Worm (Caenorhabditis elegans) whole organism, dauer: ENCODE results near the gene cyp-25A1.
A peak's percentile ranks its signal among the peaks of the same experiment; 100 is the strongest.
"Not testable (repeated sequence)": the region's sequence is repeated elsewhere in the genome, so short reads cannot be mapped to it uniquely, and the experiment has no call there.

Source experiments
- unc-62 ChIP-seq: sonication (generic microtip); optimal IDR thresholded peaks from 2 replicates; lab custom pipeline; 2017; ENCODE audit warnings: missing biosample characterization, missing genetic modification reagents, missing genetic modification characterization

Gene cyp-25A1

DNA sequence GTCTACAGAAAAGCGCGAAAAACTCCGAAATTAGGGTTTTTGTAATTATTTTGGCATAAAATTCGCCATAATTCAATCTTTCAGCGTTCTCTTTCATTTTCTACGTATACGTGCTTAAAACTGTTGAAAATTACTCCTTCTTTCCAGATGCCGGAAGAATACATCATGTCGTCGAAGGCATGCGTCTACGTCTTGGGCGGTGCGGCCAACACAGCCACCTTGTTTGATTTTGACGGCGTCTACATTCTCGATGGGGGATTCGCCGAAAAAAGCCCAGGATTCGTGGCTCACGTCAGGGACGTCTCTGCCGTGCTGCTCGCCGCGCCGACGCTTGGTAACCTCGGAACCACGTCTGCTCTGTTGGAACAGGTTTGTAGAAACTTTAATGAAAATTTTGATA is 12.4 kb downstream of the cyp-25A1 start, which contains the start of gene maph-1.3:
maph-1.3 (plus strand) TSS at position 148 of the 400 bp plus-strand sequence.
- TF ChIP-seq unc-62 (GFP tag; lab: Kevin White, UChicago) = not testable (repeated sequence)

DNA sequence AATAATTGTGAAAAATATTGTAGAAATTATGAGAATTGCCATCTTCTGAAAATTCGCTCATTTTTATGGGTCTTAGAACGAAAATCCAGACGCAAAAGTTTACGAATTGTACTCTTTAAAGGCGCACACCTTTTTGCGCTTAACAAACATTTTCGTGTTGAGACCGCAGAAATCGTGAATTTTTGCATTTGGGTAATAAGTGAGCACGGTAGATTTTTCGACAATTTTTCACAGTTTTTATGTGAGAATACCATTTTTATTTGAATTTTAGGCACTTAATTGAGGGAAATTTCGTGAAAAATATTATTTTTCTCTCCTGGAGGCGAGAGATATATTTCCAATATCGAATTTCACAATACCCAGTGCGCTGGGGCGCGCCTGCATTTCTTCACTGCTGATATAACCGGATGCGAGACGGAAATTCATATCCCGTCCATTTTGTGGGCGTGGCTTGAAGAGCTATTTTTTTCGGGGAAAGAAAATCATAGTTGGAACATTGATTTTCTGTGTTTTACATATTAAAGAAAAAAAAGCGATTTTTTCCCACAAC is 19.7 kb downstream of the cyp-25A1 start, which contains the start of gene cyp-25A4:
cyp-25A4 (minus strand) TSS at position 51 of the 550 bp plus-strand sequence.
- TF ChIP-seq unc-62 (GFP tag; lab: Kevin White, UChicago) = not testable (repeated sequence)

DNA sequence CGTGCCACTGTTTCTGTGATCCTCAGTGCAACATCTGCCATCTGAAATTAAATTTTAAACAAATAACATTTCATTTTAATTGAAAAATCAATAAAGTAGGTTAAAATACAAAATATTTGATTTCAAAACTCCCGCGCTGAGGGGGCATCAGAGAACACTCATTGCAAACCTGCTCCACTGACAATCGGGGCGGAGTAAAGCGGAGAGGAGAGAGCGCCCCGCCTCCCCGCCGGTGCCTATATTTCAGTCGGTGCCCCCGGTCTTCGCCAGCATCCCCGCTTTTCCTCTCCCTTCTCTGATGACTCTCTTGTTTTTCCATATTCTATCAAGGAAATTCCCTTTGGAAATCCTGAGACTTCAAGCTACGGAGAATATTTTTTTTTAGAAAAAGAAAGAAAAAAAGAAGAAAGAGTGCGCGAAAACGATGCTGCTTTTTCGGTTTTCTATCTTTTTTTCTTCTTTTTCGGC is 30.6 kb downstream of the cyp-25A1 start, which contains the start of gene brc-1:
brc-1 (minus strand) TSS at position 51 of the 468 bp plus-strand sequence.
- no peak for TF ChIP-seq unc-62 (GFP tag; lab: Kevin White, UChicago)

DNA sequence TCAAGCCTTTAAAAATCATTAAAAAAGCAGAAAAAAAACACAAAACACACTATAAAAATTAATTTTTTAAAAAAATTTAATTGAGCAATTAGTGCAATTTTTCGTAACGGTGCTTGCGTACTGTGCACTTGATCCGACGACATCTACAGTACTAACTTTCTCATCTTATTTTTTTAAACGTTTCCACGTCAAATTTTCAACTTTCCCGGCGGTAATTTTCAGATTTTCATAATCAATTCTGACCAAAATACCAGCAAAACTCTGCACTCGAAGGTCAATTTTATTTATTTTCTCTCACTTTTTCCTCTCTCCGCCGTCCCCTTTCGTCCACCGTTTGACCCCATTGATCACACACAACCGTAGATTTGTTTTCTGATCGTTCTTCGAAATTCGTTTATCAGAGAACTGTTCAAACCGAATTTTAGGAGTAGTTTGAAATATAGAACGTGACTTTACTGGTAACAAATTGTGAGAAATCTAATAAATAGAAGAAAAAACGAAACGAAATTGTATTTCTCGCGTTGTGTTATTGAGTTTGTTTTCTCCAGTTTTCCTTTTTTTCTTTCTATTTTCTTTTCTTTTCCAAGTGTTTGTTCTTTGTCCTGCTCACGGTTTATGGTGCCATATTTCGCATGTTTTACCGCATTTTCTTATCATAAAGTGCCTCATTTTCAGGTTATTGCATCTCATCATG is 31.6 kb downstream of the cyp-25A1 start, which contains the start of gene acs-19:
acs-19 (plus strand) TSS at position 676 of the 694 bp plus-strand sequence.
- TF ChIP-seq unc-62 (GFP tag; lab: Kevin White, UChicago) = no peak

DNA sequence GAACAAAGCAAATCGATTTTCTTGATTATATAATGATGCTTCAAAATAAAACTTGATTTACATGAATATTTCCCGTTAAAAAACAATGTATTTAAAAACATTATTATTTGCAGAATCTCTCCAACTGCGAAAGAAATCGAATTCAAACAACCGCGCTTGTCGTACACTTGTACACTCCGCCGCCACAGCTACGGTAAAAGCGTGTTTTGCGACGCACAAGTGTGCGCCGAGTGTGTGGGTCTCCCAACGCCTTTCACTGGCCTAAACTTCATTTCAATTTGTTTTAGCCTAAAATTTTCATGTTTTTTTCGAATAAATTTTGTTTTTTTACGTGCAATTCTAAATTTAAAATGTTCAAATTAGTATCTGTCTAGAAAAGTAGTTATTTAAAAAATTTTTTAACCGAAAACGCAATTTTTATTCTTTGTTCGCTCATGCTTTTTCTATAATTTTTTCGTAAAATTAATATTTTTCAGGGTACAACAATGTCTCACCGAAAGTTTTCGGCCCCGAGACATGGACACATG is 35.0 kb downstream of the cyp-25A1 start, which contains the start of gene rpl-3:
rpl-3 (plus strand) TSS at position 477 of the 527 bp plus-strand sequence.
- TF ChIP-seq unc-62 (GFP tag; lab: Kevin White, UChicago) = peak; percentile 79

DNA sequence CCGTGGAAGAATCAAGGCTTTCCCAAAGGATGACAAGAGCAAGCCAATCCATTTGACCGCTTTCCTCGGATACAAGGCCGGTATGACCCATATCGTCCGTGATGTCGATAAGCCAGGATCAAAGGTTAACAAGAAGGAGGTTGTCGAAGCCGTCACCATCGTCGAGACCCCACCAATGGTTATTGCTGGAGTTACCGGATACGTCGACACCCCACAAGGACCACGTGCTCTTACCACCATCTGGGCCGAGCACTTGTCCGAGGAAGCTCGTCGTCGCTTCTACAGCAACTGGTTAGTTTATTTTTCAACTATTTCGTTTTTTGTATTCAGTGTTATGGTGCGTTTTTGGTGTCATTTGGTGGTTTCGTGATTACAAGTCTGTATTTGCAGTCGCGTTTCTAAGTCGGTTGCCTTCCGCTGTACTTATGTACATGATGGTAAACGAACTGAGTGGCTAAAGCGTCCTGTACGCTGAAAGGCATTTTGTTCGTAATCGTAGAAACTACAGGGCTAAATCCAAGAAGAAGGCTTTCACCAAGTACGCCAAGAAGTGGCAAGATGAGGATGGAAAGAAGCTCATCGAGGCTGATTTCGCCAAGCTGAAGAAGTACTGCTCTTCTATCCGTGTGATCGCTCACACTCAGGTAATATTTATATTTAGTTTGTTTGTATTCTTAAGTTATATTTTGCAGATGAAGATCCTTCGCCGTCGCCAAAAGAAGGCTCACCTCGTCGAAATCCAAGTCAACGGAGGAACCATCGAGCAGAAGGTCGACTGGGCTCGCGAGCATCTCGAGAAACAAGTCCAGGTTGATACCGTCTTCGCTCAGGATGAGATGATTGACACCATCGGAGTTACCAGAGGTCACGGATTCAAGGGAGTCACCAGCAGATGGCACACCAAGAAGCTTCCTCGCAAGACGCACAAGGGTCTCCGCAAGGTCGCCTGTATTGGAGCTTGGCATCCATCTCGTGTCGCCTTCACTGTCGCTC is 35.8 kb downstream of the cyp-25A1 start:
- TF ChIP-seq unc-62 (GFP tag; lab: Kevin White, UChicago) = no peak

DNA sequence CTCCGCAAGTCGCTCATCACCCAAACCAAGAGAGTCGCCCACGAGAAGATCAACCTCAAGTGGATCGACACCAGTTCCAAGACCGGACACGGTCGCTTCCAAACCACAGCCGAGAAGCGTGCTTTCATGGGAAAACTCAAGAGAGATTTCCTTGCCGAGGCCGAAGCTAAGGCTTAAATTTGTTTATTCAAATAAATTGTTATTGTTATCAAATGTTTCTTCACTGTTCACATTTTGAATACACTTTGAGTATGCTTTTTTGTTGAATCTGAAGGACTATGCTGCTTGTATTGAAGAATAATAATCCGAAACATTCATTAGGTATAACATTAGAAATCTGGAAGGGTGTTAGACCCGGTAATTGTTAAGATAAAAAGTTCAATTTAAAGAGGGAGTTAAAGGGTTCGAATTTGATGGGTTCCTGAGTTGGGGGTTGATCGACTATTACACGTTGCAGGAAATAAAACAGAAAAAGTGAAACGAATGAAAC is 36.9 kb downstream of the cyp-25A1 start:
- TF ChIP-seq unc-62 (GFP tag; lab: Kevin White, UChicago) = no peak

DNA sequence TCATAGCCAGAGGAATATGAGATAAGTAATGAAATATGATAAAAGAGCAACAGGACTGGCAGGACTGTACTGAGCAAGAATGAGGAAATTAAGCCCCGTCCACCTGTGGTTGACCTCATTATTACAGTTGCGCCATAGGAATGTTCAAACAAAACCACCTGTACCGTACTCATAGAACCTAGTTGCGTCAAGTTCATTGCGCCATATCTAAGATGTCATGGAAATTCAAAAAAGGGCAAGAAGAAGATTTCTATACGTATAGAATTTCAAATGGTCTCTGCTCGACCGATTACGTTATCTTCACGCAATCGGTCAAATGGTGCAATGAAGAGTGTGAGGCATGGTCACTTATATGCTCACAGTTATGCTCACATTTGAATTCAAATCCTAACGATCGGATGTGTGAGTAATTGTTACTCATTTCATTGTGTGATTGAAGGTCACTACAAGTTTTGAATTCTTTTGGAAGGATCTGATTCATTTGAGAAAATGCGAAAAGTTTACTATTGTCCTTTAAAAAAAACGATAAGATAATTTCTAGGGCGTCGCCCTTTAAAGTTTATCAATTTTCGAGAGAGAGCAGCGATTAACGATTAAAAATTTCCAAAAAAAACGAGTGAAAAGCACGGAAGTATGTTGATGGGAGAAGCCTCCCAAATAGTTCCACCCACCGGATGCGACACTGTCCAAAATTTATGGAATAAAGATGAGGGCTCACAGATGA is 39.5 kb downstream of the cyp-25A1 start:
- no peak for TF ChIP-seq unc-62 (GFP tag; lab: Kevin White, UChicago)

DNA sequence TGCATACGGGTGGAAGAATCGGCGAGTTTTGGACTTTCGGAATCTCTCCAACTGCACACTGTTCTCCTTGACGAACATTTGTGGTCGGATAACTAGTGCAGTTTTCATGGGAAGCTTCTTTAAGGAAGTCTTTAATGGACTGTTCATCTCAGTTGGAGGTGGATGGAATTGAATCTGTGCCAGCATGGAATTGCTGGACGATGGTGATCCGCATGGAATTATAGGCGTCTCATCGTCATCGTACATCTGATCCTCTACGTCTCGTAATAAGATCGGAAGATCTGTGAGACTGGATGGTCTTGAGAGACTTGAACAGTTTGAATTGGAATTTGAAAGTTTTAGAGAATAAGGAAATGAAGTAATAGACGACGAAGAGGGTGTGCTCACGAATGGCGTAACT is 40.6 kb downstream of the cyp-25A1 start:
- no peak for TF ChIP-seq unc-62 (GFP tag; lab: Kevin White, UChicago)

DNA sequence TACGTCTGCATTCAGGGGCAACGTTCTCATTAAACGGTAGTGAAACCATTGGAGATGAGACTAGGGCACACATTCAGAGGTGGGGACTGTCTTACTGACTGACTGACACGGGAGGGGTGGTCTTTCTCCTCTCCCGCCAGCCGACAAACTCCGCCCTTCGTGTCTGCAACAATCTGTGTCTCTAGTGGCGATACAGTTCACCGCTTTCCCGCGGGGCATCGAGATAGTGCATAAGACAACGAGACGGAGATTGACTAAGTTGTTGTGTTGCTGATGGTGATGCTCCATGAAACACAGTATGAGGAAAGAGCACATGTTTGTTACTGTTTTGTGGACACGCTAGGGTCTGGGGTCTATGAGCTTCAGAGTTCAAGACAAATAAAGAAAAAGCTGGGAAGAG is 41.0 kb downstream of the cyp-25A1 start:
- no peak for TF ChIP-seq unc-62 (GFP tag; lab: Kevin White, UChicago)

DNA sequence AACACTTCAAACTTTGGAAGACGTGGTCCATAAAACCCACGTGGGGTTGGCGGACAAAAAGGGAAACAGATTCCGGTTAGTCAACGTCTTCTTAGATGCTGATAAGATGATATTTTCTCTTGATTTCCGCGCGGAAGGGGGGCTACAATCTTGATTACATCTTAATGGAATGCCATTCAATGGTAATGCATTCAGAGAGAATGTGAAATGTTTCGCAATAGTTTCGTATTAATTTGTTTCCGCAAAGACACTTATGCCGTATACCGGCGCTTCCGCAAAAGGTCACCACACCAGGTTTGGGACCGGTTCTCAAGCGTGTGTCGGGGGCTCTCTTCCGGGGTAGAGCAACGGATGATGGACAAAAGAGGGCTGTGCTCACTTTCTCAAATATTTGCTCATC is 42.1 kb downstream of the cyp-25A1 start:
- TF ChIP-seq unc-62 (GFP tag; lab: Kevin White, UChicago) = no peak

DNA sequence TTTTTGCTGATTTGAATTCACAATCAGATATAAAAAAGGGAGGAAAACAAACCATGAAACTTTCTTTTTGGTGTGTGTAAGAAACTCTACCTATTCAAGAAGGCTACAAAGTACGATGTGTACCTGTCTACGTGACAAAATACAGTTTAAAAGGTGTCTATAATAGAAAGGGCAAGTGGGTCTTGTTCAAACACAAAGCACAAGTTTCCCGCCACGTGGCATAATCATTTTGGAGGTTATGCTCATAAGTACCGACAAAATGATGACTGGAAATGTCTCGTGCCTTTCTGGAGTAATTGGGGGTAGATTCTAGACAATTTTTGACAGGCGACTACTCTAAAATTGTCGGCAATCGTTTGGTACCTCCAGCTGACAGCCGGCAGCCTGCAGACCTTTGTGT is 42.5 kb downstream of the cyp-25A1 start:
- no peak for TF ChIP-seq unc-62 (GFP tag; lab: Kevin White, UChicago)

DNA sequence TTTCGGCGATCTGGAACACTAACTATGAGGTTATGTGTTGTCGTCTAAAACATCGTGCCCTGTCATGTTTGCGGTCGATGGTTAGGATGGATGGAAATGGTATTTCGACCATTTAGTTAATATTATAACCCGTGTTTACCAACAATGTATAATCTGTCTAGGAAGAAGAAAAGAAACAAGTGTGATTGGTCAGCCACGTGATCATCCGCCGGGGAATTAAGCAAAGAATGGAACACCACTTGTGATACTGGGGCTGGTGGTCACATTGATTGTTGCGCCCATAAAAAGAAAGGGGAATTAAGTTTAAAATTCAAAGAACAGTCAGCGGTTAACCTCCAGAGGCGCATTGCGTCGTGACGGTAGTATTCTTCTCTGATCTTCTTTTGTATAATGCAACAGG is 43.2 kb downstream of the cyp-25A1 start:
- no peak for TF ChIP-seq unc-62 (GFP tag; lab: Kevin White, UChicago)

DNA sequence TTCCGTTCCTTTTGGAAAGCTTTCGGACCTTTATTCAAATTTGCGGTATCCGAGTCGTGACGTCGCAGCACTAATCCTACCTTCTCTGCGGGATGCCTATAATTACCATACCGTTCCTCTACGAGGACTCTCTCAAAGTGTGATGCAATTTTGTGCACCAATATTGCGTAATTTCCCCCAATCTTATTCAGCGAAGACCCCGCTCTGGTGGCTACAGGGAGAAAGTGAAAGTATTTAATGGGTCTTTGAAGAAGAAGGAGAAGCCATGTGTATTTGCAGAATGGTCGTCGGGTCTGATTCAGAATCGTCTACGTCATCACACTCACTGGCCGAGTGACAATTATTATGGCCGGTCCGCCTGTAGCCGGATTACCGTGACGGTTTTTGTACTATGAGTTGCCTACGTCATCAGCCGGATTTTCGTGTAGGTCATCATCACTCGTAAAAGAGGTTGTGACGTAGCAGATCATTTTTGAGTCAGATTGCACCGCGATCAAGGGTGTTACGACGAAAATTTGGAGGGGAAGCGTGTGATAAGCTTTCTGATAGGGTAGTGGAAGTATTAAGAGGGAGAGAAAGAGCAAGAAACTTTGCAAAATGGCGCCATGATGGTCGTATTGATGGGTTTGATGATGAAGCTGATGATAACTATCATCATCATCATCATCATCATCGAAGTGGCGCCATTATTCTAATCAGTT is 44.0 kb downstream of the cyp-25A1 start:
- TF ChIP-seq unc-62 (GFP tag; lab: Kevin White, UChicago) = no peak
